Fruit fly (Drosophila melanogaster): ENCODE results near the gene CG42259.
A peak's percentile ranks its signal among the peaks of the same experiment; 100 is the strongest.

CG42259 gene

DNA sequence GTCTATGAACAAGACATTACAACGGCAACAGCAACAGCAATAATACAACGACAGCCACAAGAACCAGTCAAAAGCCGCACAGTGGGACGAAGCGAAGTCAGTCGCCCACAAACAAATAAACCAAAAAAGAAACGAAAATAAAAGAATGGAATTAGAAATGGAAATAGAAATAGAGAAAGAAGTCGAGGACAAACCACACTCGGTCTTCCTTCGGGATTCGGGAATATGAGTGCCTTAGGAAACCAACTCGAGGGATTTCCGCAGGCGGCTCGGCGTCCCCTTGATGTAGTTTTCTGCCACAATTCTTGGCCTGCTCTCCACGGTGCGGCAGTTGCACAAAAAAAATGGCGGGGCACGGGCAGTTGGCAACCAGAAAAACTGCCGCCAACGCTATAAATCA, 44.4 kb downstream of the CG42259 start:
- TF ChIP-seq CrebA (GFP tag; optimal IDR thresholded peaks at IDR 0.05; ENCODE audit: borderline replicate concordance) = no peak
- TF ChIP-seq woc (GFP tag; optimal IDR thresholded peaks at IDR 0.05) = peak; percentile 19
- TF ChIP-seq dl (GFP tag; optimal IDR thresholded peaks at IDR 0.05; ENCODE audit: insufficient read depth in 1 of 2, partially characterized antibody in 2 of 2) = no peak
- TF ChIP-seq sage (GFP tag; optimal IDR thresholded peaks at IDR 0.05) = no peak
- no peak for TF ChIP-seq Hnf4 (GFP tag; optimal IDR thresholded peaks at IDR 0.05)
- no peak for TF ChIP-seq ey (GFP tag; optimal IDR thresholded peaks at IDR 0.05)
- TF ChIP-seq foxo (GFP tag; optimal IDR thresholded peaks at IDR 0.05) = no peak

- TF ChIP-seq jim (GFP tag; optimal IDR thresholded peaks at IDR 0.05) (no peak), Vsx2 (GFP tag; optimal IDR thresholded peaks at IDR 0.05; ENCODE audit: partially characterized antibody) (no peak), GATAd (GFP tag; optimal IDR thresholded peaks at IDR 0.05) (no peak), CrebA (GFP tag; optimal IDR thresholded peaks at IDR 0.05; ENCODE audit: borderline replicate concordance) (no peak), h (GFP tag; optimal IDR thresholded peaks at IDR 0.05) (no peak), lola (GFP tag; optimal IDR thresholded peaks at IDR 0.05) (no peak), pan (optimal IDR thresholded peaks at IDR 0.05) (no peak)
Observed at dm6 chrX:1094364-1094763, 48.3 kb downstream of the CG42259 start.

Data from whole organism, wandering third instar larva.